Fruit fly (Drosophila melanogaster) whole organism, prepupa: ENCODE measurements around the gene tok.

Experiments used
- Blimp-1 ChIP-seq: fragments of 200-800 bp; sonication (Bioruptor generic); optimal IDR thresholded peaks from 3 replicates; lab custom pipeline; 2017; ENCODE audit warnings: missing biosample characterization, missing genetic modification characterization, mild to moderate bottlenecking, moderate library complexity, missing genetic modification reagents
- CG10631 ChIP-seq: fragments of 200-800 bp; sonication (Bioruptor generic); optimal IDR thresholded peaks from 2 replicates; lab custom pipeline; 2016; ENCODE audit warnings: missing biosample characterization, missing genetic modification characterization
- CG11294 ChIP-seq: fragments of 200-800 bp; sonication (Bioruptor generic); IDR thresholded peaks from 2 replicates; pipeline ENCODE4 v1.3.6; 2022; ENCODE audit warnings: missing biosample characterization, missing genetic modification characterization
- CG11762 ChIP-seq: fragments of 200-800 bp; sonication (Bioruptor generic); optimal IDR thresholded peaks from 3 replicates; lab custom pipeline; 2016; ENCODE audit warnings: missing biosample characterization, missing genetic modification characterization; ENCODE audit not compliant: insufficient read depth
- CG11902 ChIP-seq: fragments of 200-800 bp; sonication (Bioruptor generic); optimal IDR thresholded peaks from 3 replicates; lab custom pipeline; 2016; ENCODE audit warnings: missing biosample characterization, missing genetic modification characterization
- CG15336 ChIP-seq: fragments of 200-800 bp; sonication (Bioruptor generic); IDR thresholded peaks from 2 replicates; pipeline ENCODE4 v1.3.6; 2022; ENCODE audit warnings: missing biosample characterization, missing genetic modification characterization
- CG16779 ChIP-seq: fragments of 200-800 bp; sonication (Bioruptor generic); optimal IDR thresholded peaks from 3 replicates; lab custom pipeline; 2017; ENCODE audit warnings: missing biosample characterization, mild to moderate bottlenecking, missing genetic modification characterization
- CG32006 ChIP-seq: fragments of 200-800 bp; sonication (Bioruptor generic); optimal IDR thresholded peaks from 3 replicates; lab custom pipeline; 2017; ENCODE audit warnings: missing biosample characterization, mild to moderate bottlenecking, missing genetic modification characterization
- CG34406 ChIP-seq: fragments of 200-800 bp; sonication (Bioruptor generic); optimal IDR thresholded peaks from 3 replicates; lab custom pipeline; 2016; ENCODE audit warnings: missing biosample characterization, missing genetic modification characterization
- CG3919 ChIP-seq: fragments of 200-800 bp; sonication (Bioruptor generic); optimal IDR thresholded peaks from 3 replicates; lab custom pipeline; 2016; ENCODE audit warnings: missing biosample characterization, missing genetic modification characterization
- CG6163 ChIP-seq: fragments of 200-800 bp; sonication (Bioruptor generic); IDR thresholded peaks from 3 replicates; pipeline ENCODE4 v1.3.6; 2022; ENCODE audit warnings: missing biosample characterization, missing genetic modification characterization
- CG6276 ChIP-seq: fragments of 200-800 bp; sonication (Bioruptor generic); optimal IDR thresholded peaks from 2 replicates; lab custom pipeline; 2017; ENCODE audit warnings: missing biosample characterization, mild to moderate bottlenecking, missing genetic modification characterization
- CG6792 ChIP-seq: fragments of 200-800 bp; sonication (Bioruptor generic); optimal IDR thresholded peaks from 3 replicates; lab custom pipeline; 2016; ENCODE audit warnings: missing biosample characterization, missing genetic modification characterization
- CG6808 ChIP-seq: fragments of 200-800 bp; sonication (Bioruptor generic); optimal IDR thresholded peaks from 3 replicates; lab custom pipeline; 2017; ENCODE audit warnings: missing biosample characterization, missing genetic modification characterization, mild to moderate bottlenecking, moderate library complexity, missing genetic modification reagents
- CG6854 ChIP-seq: fragments of 200-800 bp; sonication (Bioruptor generic); optimal IDR thresholded peaks from 2 replicates; lab custom pipeline; 2017; ENCODE audit warnings: missing biosample characterization, mild to moderate bottlenecking, missing genetic modification characterization
- CG8119 ChIP-seq: fragments of 200-800 bp; sonication (Bioruptor generic); IDR thresholded peaks from 3 replicates; pipeline ENCODE4 v1.3.6; 2022; ENCODE audit warnings: missing biosample characterization, missing genetic modification characterization
- CG8319 ChIP-seq: fragments of 200-800 bp; sonication (Bioruptor generic); optimal IDR thresholded peaks from 3 replicates; lab custom pipeline; 2016; ENCODE audit warnings: missing biosample characterization, missing genetic modification characterization
- CG9139 ChIP-seq: fragments of 200-800 bp; sonication (Bioruptor generic); optimal IDR thresholded peaks from 3 replicates; lab custom pipeline; 2017; ENCODE audit warnings: missing biosample characterization, mild to moderate bottlenecking, missing genetic modification characterization
- Eip78C ChIP-seq: fragments of 200-800 bp; sonication (Bioruptor generic); peaks from one replicate; lab custom pipeline; 2016; ENCODE audit warnings: missing biosample characterization, missing genetic modification characterization
- Eip93F ChIP-seq: fragments of 200-800 bp; sonication (Bioruptor generic); optimal IDR thresholded peaks from 2 replicates; lab custom pipeline; 2016; ENCODE audit warnings: missing biosample characterization, mild to moderate bottlenecking, missing genetic modification characterization
- Hr39 ChIP-seq: fragments of 200-800 bp; sonication (Bioruptor generic); optimal IDR thresholded peaks from 2 replicates; lab custom pipeline; 2016; ENCODE audit warnings: missing biosample characterization, missing genetic modification characterization
- Hr4 ChIP-seq: fragments of 200-800 bp; sonication (Bioruptor generic); optimal IDR thresholded peaks from 3 replicates; lab custom pipeline; 2016; ENCODE audit warnings: missing biosample characterization, missing genetic modification characterization
- Lpt ChIP-seq: fragments of 200-800 bp; sonication (Bioruptor generic); optimal IDR thresholded peaks from 3 replicates; lab custom pipeline; 2016; ENCODE audit warnings: missing biosample characterization, missing genetic modification characterization
- Met ChIP-seq: fragments of 200-800 bp; sonication (Bioruptor generic); optimal IDR thresholded peaks from 3 replicates; lab custom pipeline; 2016; ENCODE audit warnings: missing biosample characterization, missing genetic modification characterization
- OdsH ChIP-seq: fragments of 200-800 bp; sonication (Bioruptor generic); optimal IDR thresholded peaks from 3 replicates; lab custom pipeline; 2016; ENCODE audit warnings: missing biosample characterization, missing genetic modification characterization
- Sox102F ChIP-seq: fragments of 200-800 bp; sonication (Bioruptor generic); optimal IDR thresholded peaks from 2 replicates; lab custom pipeline; 2016; ENCODE audit warnings: missing biosample characterization, mild to moderate bottlenecking, missing genetic modification characterization
- achi ChIP-seq: fragments of 200-800 bp; sonication (Bioruptor generic); optimal IDR thresholded peaks from 3 replicates; lab custom pipeline; 2016; ENCODE audit warnings: missing biosample characterization, missing genetic modification characterization
- acj6 ChIP-seq: fragments of 200-800 bp; sonication (Bioruptor generic); optimal IDR thresholded peaks from 3 replicates; lab custom pipeline; 2016; ENCODE audit warnings: missing biosample characterization, missing genetic modification characterization
- cyc ChIP-seq: fragments of 200-800 bp; sonication (Bioruptor generic); optimal IDR thresholded peaks from 3 replicates; lab custom pipeline; 2016; ENCODE audit warnings: missing biosample characterization, missing genetic modification characterization
- dac ChIP-seq: fragments of 200-800 bp; sonication (Bioruptor generic); optimal IDR thresholded peaks from 2 replicates; lab custom pipeline; 2017; ENCODE audit warnings: missing biosample characterization, mild to moderate bottlenecking, missing genetic modification characterization
- dsx ChIP-seq: fragments of 200-800 bp; optimal IDR thresholded peaks from 3 replicates; lab custom pipeline; 2019; ENCODE audit warnings: missing biosample characterization, mild to moderate bottlenecking, missing genetic modification characterization, moderate library complexity; ENCODE audit not compliant: poor library complexity, severe bottlenecking
- eg ChIP-seq: fragments of 200-800 bp; sonication (Bioruptor generic); IDR thresholded peaks from 3 replicates; pipeline ENCODE4 v1.3.6; 2022; ENCODE audit warnings: missing biosample characterization, missing genetic modification characterization
- esn ChIP-seq: fragments of 200-800 bp; sonication (Bioruptor generic); optimal IDR thresholded peaks from 2 replicates; lab custom pipeline; 2016; ENCODE audit warnings: missing biosample characterization, mild to moderate bottlenecking, missing genetic modification characterization, moderate library complexity
- fd59A ChIP-seq: fragments of 200-800 bp; sonication (Bioruptor generic); optimal IDR thresholded peaks from 2 replicates; lab custom pipeline; 2017; ENCODE audit warnings: missing biosample characterization, mild to moderate bottlenecking, missing genetic modification characterization, missing genetic modification reagents
- fd85E ChIP-seq: fragments of 200-800 bp; sonication (Bioruptor generic); optimal IDR thresholded peaks from 3 replicates; lab custom pipeline; 2016; ENCODE audit warnings: missing biosample characterization, missing genetic modification characterization
- net ChIP-seq: fragments of 200-800 bp; sonication (Bioruptor generic); optimal IDR thresholded peaks from 3 replicates; lab custom pipeline; 2016; ENCODE audit warnings: missing biosample characterization, missing genetic modification characterization
- ss ChIP-seq, 2 experiments: fragments of 200-800 bp; sonication (Bioruptor generic); optimal IDR thresholded peaks; 2 replicates in 1 of 2; 3 replicates in 1 of 2; lab custom pipeline; 2017 to 2018; ENCODE audit warnings: mild to moderate bottlenecking in 2 of 2, missing biosample characterization in 2 of 2, missing genetic modification characterization in 2 of 2, moderate library complexity in 1 of 2
- svp ChIP-seq: fragments of 200-800 bp; sonication (Bioruptor generic); peaks from one replicate; lab custom pipeline; 2016; ENCODE audit warnings: missing biosample characterization, missing genetic modification characterization
- topi ChIP-seq: fragments of 200-800 bp; sonication (Bioruptor generic); optimal IDR thresholded peaks from 3 replicates; lab custom pipeline; 2016; ENCODE audit warnings: missing biosample characterization, missing genetic modification characterization
- vri ChIP-seq: fragments of 200-800 bp; sonication (Bioruptor generic); optimal IDR thresholded peaks from 3 replicates; lab custom pipeline; 2016; ENCODE audit warnings: missing biosample characterization, mild to moderate bottlenecking, missing genetic modification characterization

Gene tok

DNA sequence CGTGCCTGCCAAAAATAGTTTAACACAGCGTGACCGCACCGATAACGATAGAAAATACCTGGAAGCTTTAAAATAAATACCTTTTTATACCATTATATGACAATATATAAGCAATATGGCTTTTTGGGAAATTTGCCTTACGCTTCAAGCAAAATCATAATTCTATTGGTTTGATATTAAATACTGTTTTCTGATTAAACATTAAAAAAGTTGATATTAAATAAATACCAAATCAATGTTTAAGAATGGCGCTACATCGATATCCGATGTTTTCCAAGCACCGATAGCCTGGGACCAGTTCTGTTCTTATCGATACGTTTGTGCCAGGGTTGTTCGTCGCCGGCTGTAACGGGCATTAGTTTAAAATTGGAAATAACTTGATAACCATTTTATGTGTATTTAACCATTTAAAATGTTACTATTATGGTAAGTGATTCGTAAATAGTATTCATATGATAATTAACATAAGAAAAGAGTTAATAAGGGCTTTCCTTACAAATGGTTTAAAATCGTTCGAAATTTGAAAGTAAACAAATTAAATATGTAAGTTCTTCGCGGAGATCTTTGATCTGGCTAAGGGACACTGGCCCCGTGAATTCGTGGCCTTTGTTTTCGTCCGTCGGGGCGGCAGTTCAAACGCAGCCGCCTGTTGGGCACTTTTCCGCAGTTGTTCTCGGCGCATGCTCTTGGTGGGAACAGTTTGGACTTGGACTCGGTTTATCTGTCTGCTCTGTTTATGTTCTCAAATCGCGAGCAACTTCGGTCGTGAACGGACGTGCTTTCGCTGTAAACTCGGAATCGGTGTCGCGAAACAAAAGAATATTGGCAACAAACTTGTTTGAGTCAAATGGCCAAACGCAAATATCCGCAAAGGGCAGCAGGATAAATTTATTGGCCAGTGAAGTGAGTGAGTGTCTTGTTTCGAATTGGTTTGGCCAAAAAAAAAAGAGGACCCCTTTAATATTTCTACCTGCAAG lies at the start of gene tok, which contains the start of gene CG13630:
TSS of gene tok (plus strand) at position 384 of the 977 bp plus-strand sequence.
TSS of gene CG13630 (minus strand) at position 51 of the 977 bp plus-strand sequence.
- TF ChIP-seq CG8319 (GFP tag; lab: Kevin White, UChicago) (no peak), CG6854 (GFP tag; lab: Kevin White, UChicago) (peak; percentile 24), OdsH (GFP tag; lab: Kevin White, UChicago) (no peak), dsx (GFP tag; lab: Kevin White, UChicago) (peak; percentile 86), acj6 (GFP tag; lab: Kevin White, UChicago) (no peak), CG11762 (GFP tag; lab: Kevin White, UChicago) (no peak), CG16779 (tag; lab: Kevin White, UChicago) (no peak), Eip78C (peak; percentile 73), CG8119 (GFP tag; lab: Robert Waterston, UW) (no peak), CG15336 (GFP tag; lab: Robert Waterston, UW) (no peak), eg (GFP tag; lab: Robert Waterston, UW) (no peak; the same call in 2 of the 3 replicates), fd85E (GFP tag; lab: Kevin White, UChicago) (no peak), Eip93F (GFP tag; lab: Kevin White, UChicago) (no peak), Hr39 (GFP tag; lab: Kevin White, UChicago) (no peak), topi (GFP tag; lab: Kevin White, UChicago) (no peak), net (GFP tag; lab: Kevin White, UChicago) (no peak), ss (GFP tag; optimal IDR thresholded peaks at IDR 0.05; lab: Kevin White, UChicago) (peak in 1 of 2 experiments; percentile 8), fd59A (GFP tag; lab: Kevin White, UChicago) (no peak), CG6276 (GFP tag; lab: Kevin White, UChicago) (peak; percentile 12), svp (GFP tag; lab: Kevin White, UChicago) (peak; percentile 95), Sox102F (peak; percentile 43), CG6808 (GFP tag; lab: Kevin White, UChicago) (no peak), CG32006 (GFP tag; lab: Kevin White, UChicago) (no peak), CG11294 (no peak), vri (GFP tag; lab: Kevin White, UChicago) (no peak), CG6792 (no peak), CG34406 (no peak), CG3919 (GFP tag; lab: Kevin White, UChicago) (no peak), CG9139 (GFP tag; lab: Kevin White, UChicago) (peak; percentile 22)

DNA sequence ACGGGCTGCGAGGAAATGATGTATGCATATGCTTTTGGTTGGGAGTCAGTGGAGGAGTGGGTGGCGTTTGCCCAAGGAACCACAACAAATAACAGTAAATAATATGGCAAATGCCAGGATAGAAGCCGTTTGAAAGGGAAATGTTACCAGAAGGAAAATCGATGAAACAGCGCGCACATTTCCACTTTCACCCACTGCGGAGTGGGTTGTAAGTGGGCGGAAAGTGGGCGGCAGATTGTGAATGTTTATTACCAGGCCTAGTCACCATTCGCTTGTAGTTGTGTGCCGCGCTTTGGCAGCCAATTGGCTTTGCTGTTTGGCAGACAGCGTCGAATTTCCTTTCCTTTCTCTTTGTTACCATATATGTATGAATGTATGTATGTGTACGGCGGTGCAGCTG lies 47.8 kb upstream of the tok start:
- TF ChIP-seq cyc (GFP tag; lab: Kevin White, UChicago) = no peak
- TF ChIP-seq esn (GFP tag; lab: Kevin White, UChicago) = no peak
- TF ChIP-seq Blimp-1 (GFP tag; lab: Kevin White, UChicago) = no peak
- no peak for TF ChIP-seq Met (GFP tag; lab: Kevin White, UChicago)
- TF ChIP-seq Hr4 (GFP tag; lab: Kevin White, UChicago) = no peak
- TF ChIP-seq achi (GFP tag; lab: Kevin White, UChicago) = no peak
- TF ChIP-seq Lpt (GFP tag; lab: Kevin White, UChicago) = no peak
- no peak for TF ChIP-seq CG9139 (GFP tag; lab: Kevin White, UChicago)
- TF ChIP-seq CG10631 (GFP tag; lab: Kevin White, UChicago) = no peak
- TF ChIP-seq CG6163 (GFP tag; lab: Robert Waterston, UW) = no peak
- no peak for TF ChIP-seq dac (GFP tag; lab: Kevin White, UChicago)
- no peak for TF ChIP-seq CG6808 (GFP tag; lab: Kevin White, UChicago)
- no peak for TF ChIP-seq CG11902 (GFP tag; lab: Kevin White, UChicago)
- TF ChIP-seq CG32006 (GFP tag; lab: Kevin White, UChicago) = no peak
